Fruit fly (Drosophila melanogaster) whole organism, embryonic: ENCODE measurements around the gene EloB.
A peak's percentile ranks its signal among the peaks of the same experiment; 100 is the strongest.

ENCODE experiments used
- Atf-2 ChIP-seq: fragments of 200-800 bp; sonication (Bioruptor generic); optimal IDR thresholded peaks from 2 replicates; lab custom pipeline; 2016; ENCODE audit warnings: missing biosample characterization, missing genetic modification characterization
- Awh ChIP-seq: fragments of 200-800 bp; sonication (Bioruptor generic); IDR thresholded peaks from 2 replicates; pipeline ENCODE4, ENCODE4 v1.3.6; 2022; ENCODE audit warnings: missing biosample characterization, missing genetic modification characterization
- C15 ChIP-seq: fragments of 200-800 bp; sonication (Bioruptor generic); IDR thresholded peaks from 3 replicates; pipeline ENCODE4 v1.3.6; 2022; ENCODE audit warnings: missing biosample characterization, missing genetic modification characterization
- CG10321 ChIP-seq: fragments of 200-800 bp; sonication (Bioruptor generic); IDR thresholded peaks from 2 replicates; pipeline ENCODE4 v1.3.6; 2022; ENCODE audit warnings: missing biosample characterization, missing genetic modification characterization
- CG11456 ChIP-seq: fragments of 200-800 bp; sonication (Bioruptor generic); IDR thresholded peaks from 3 replicates; pipeline ENCODE4 v1.3.6; 2022; ENCODE audit warnings: missing biosample characterization, missing genetic modification characterization
- CG12155 ChIP-seq: fragments of 200-800 bp; sonication (Bioruptor generic); optimal IDR thresholded peaks from 3 replicates; lab custom pipeline; 2016; ENCODE audit warnings: missing biosample characterization, missing genetic modification characterization
- CG1233 ChIP-seq: fragments of 200-800 bp; sonication (Bioruptor generic); optimal IDR thresholded peaks from 4 replicates; lab custom pipeline; 2018; ENCODE audit warnings: missing biosample characterization, mild to moderate bottlenecking, missing genetic modification characterization
- CG14014 ChIP-seq: fragments of 200-800 bp; sonication (Bioruptor generic); IDR thresholded peaks from 2 replicates; pipeline ENCODE4 v1.3.6; 2022; ENCODE audit warnings: missing biosample characterization, missing genetic modification characterization
- CG14441 ChIP-seq: fragments of 200-800 bp; sonication (Bioruptor generic); IDR thresholded peaks from 2 replicates; pipeline ENCODE4 v1.3.6; 2022; ENCODE audit warnings: missing biosample characterization, missing genetic modification characterization
- CG15479 ChIP-seq: fragments of 200-800 bp; sonication (Bioruptor generic); optimal IDR thresholded peaks from 3 replicates; lab custom pipeline; 2019; ENCODE audit warnings: missing biosample characterization, mild to moderate bottlenecking, missing genetic modification characterization, moderate library complexity
- CG1603 ChIP-seq: fragments of 200-800 bp; sonication (Bioruptor generic); optimal IDR thresholded peaks from 2 replicates; lab custom pipeline; 2019; ENCODE audit warnings: missing biosample characterization, mild to moderate bottlenecking, missing genetic modification characterization, moderate library complexity
- CG3407 ChIP-seq: fragments of 200-800 bp; sonication (Bioruptor generic); optimal IDR thresholded peaks from 2 replicates; lab custom pipeline; 2018; ENCODE audit warnings: missing biosample characterization, mild to moderate bottlenecking, missing genetic modification characterization
- CG42726 ChIP-seq: fragments of 200-800 bp; sonication (Bioruptor generic); IDR thresholded peaks from 2 replicates; pipeline ENCODE4 v1.3.6; 2022; ENCODE audit warnings: missing biosample characterization, missing genetic modification characterization; ENCODE audit not compliant: partially characterized antibody
- CG4820 ChIP-seq: fragments of 200-800 bp; sonication (Bioruptor generic); optimal IDR thresholded peaks from 3 replicates; lab custom pipeline; 2016; ENCODE audit warnings: missing biosample characterization, missing genetic modification characterization
- CG5180 ChIP-seq: fragments of 200-800 bp; sonication (Bioruptor generic); optimal IDR thresholded peaks from 3 replicates; lab custom pipeline; 2017; ENCODE audit warnings: missing biosample characterization, missing genetic modification characterization, mild to moderate bottlenecking, moderate library complexity, missing genetic modification reagents
- CG6254 ChIP-seq: fragments of 200-800 bp; sonication (Bioruptor generic); optimal IDR thresholded peaks from 3 replicates; lab custom pipeline; 2017; ENCODE audit warnings: mild to moderate bottlenecking, missing biosample characterization, missing genetic modification reagents, missing genetic modification characterization
- Dek ChIP-seq: fragments of 200-800 bp; sonication (Bioruptor generic); optimal IDR thresholded peaks from 3 replicates; lab custom pipeline; 2019; ENCODE audit warnings: missing biosample characterization, mild to moderate bottlenecking, missing genetic modification characterization, moderate library complexity
- Dll ChIP-seq: fragments of 200-800 bp; sonication (Bioruptor generic); IDR thresholded peaks from 4 replicates; pipeline ENCODE4 v1.3.6; 2022; ENCODE audit warnings: missing biosample characterization, missing genetic modification characterization; ENCODE audit not compliant: partially characterized antibody
- Drgx ChIP-seq: fragments of 200-800 bp; sonication (Bioruptor generic); IDR thresholded peaks from 2 replicates; pipeline ENCODE4 v1.3.6; 2022; ENCODE audit warnings: missing biosample characterization, missing genetic modification characterization
- Eip74EF ChIP-seq, 2 experiments: fragments of 200-800 bp in 1 of 2; fragments of >200 bp in 1 of 2; sonication (Bioruptor generic) in 1 of 2; optimal IDR thresholded peaks; 2 replicates each; lab custom pipeline; 2017 to 2019; ENCODE audit warnings: missing biosample characterization in 2 of 2, missing genetic modification characterization in 2 of 2, mild to moderate bottlenecking in 1 of 2, moderate library complexity in 1 of 2
- Elba2 ChIP-seq: fragments of 200-800 bp; sonication (Bioruptor generic); optimal IDR thresholded peaks from 3 replicates; lab custom pipeline; 2016; ENCODE audit warnings: missing biosample characterization, missing genetic modification characterization
- Fer1 ChIP-seq: fragments of 200-800 bp; sonication (Bioruptor generic); optimal IDR thresholded peaks from 2 replicates; lab custom pipeline; 2017; ENCODE audit warnings: missing biosample characterization, mild to moderate bottlenecking, missing genetic modification characterization
- Hmx ChIP-seq: fragments of 200-800 bp; sonication (Bioruptor generic); optimal IDR thresholded peaks from 2 replicates; lab custom pipeline; 2016; ENCODE audit warnings: missing biosample characterization, missing genetic modification characterization
- Hr39 ChIP-seq: fragments of >200 bp; optimal IDR thresholded peaks from 2 replicates; lab custom pipeline; 2017
- Lpt ChIP-seq: fragments of >200 bp; optimal IDR thresholded peaks from 2 replicates; lab custom pipeline; 2018; ENCODE audit warnings: missing biosample characterization, missing genetic modification characterization
- MESR4 ChIP-seq: fragments of 200-800 bp; sonication (Bioruptor generic); optimal IDR thresholded peaks from 2 replicates; lab custom pipeline; 2018; ENCODE audit warnings: missing biosample characterization, mild to moderate bottlenecking, missing genetic modification characterization, moderate library complexity
- Mrtf ChIP-seq: fragments of 200-800 bp; sonication (Bioruptor generic); IDR thresholded peaks from 3 replicates; pipeline ENCODE4 v1.3.6; 2022; ENCODE audit warnings: missing biosample characterization, missing genetic modification characterization
- Rx ChIP-seq: fragments of 200-800 bp; sonication (Bioruptor generic); IDR thresholded peaks from 2 replicates; pipeline ENCODE4 v1.3.6; 2022; ENCODE audit warnings: missing biosample characterization, missing genetic modification characterization
- Vsx1 ChIP-seq: fragments of 200-800 bp; sonication (Bioruptor generic); optimal IDR thresholded peaks from 2 replicates; lab custom pipeline; 2017; ENCODE audit warnings: missing biosample characterization, mild to moderate bottlenecking, missing genetic modification characterization, missing genetic modification reagents
- al ChIP-seq: fragments of 200-800 bp; sonication (Bioruptor generic); IDR thresholded peaks from 2 replicates; pipeline ENCODE4 v1.3.6; 2022; ENCODE audit warnings: missing biosample characterization, missing genetic modification characterization
- amos ChIP-seq: fragments of 200-800 bp; sonication (Bioruptor generic); IDR thresholded peaks from 2 replicates; pipeline ENCODE4 v1.3.6; 2022; ENCODE audit warnings: missing biosample characterization, missing genetic modification characterization; ENCODE audit not compliant: partially characterized antibody
- btn ChIP-seq: fragments of 200-800 bp; sonication (Bioruptor generic); optimal IDR thresholded peaks from 2 replicates; lab custom pipeline; 2016; ENCODE audit warnings: missing biosample characterization, missing genetic modification characterization
- cas ChIP-seq: fragments of 200-800 bp; sonication (Bioruptor generic); IDR thresholded peaks from 2 replicates; pipeline ENCODE4 v1.3.6; 2022; ENCODE audit warnings: missing biosample characterization, missing genetic modification characterization
- chinmo ChIP-seq: fragments of 200-800 bp; sonication (Bioruptor generic); IDR thresholded peaks from 4 replicates; pipeline ENCODE4 v1.3.6; 2022; ENCODE audit warnings: missing biosample characterization, missing genetic modification characterization; ENCODE audit not compliant: partially characterized antibody
- chm ChIP-seq: fragments of 200-800 bp; sonication (Bioruptor generic); IDR thresholded peaks from 2 replicates; pipeline ENCODE4 v1.3.6; 2022; ENCODE audit warnings: missing biosample characterization, missing genetic modification characterization
- chn ChIP-seq: fragments of 200-800 bp; sonication (Bioruptor generic); optimal IDR thresholded peaks from 2 replicates; lab custom pipeline; 2016; ENCODE audit warnings: missing biosample characterization, missing genetic modification characterization
- esg ChIP-seq: fragments of 200-800 bp; sonication (Bioruptor generic); conservative IDR thresholded peaks from 2 replicates; pipeline ENCODE4 v1.3.6; 2022; ENCODE audit warnings: missing biosample characterization, missing genetic modification characterization
- eve ChIP-seq, 2 experiments: fragments of >200 bp; optimal IDR thresholded peaks; 2 replicates each; lab custom pipeline; 2017; ENCODE audit warnings: missing biosample characterization in 2 of 2, missing genetic modification characterization in 2 of 2
- eyg ChIP-seq: fragments of 200-800 bp; sonication (Bioruptor generic); optimal IDR thresholded peaks from 3 replicates; lab custom pipeline; 2016; ENCODE audit warnings: missing biosample characterization, missing genetic modification characterization
- ftz-f1 ChIP-seq: fragments of 200-800 bp; sonication (Bioruptor generic); optimal IDR thresholded peaks from 2 replicates; lab custom pipeline; 2016; ENCODE audit warnings: missing biosample characterization, missing genetic modification characterization
- hth ChIP-seq: fragments of >200 bp; optimal IDR thresholded peaks from 2 replicates; lab custom pipeline; 2017; ENCODE audit warnings: inconsistent platforms
- kah ChIP-seq: fragments of 200-800 bp; sonication (Bioruptor generic); optimal IDR thresholded peaks from 2 replicates; lab custom pipeline; 2018; ENCODE audit warnings: missing biosample characterization, mild to moderate bottlenecking, missing genetic modification characterization
- lola ChIP-seq, 3 experiments: fragments of >200 bp in 2 of 3; fragments of 200-800 bp in 1 of 3; sonication (Bioruptor generic) in 1 of 3; optimal IDR thresholded peaks; 2 replicates each; lab custom pipeline; 2017 to 2019; ENCODE audit warnings: missing biosample characterization in 3 of 3, missing genetic modification characterization in 3 of 3, mild to moderate bottlenecking in 1 of 3, moderate library complexity in 1 of 3
- mirr ChIP-seq: fragments of 200-800 bp; sonication (Bioruptor generic); optimal IDR thresholded peaks from 3 replicates; lab custom pipeline; 2018; ENCODE audit warnings: missing biosample characterization, mild to moderate bottlenecking, missing genetic modification characterization
- prd ChIP-seq, 3 experiments: fragments of >200 bp in 2 of 3; fragments of 200-800 bp in 1 of 3; sonication (Bioruptor generic) in 1 of 3; optimal IDR thresholded peaks in 2 of 3; IDR thresholded peaks in 1 of 3; 2 replicates in 2 of 3; 3 replicates in 1 of 3; pipeline versions ENCODE4 v1.3.6 to Lab custom; 2017 to 2022; ENCODE audit warnings: missing biosample characterization in 1 of 3, missing genetic modification characterization in 1 of 3
- seq ChIP-seq: fragments of 200-800 bp; sonication (Bioruptor generic); IDR thresholded peaks from 2 replicates; pipeline ENCODE4 v1.3.6; 2022; ENCODE audit warnings: missing biosample characterization, missing genetic modification characterization
- tll ChIP-seq, 2 experiments: fragments of 200-800 bp in 1 of 2; fragments of >200 bp in 1 of 2; sonication (Bioruptor generic) in 1 of 2; optimal IDR thresholded peaks; 2 replicates each; lab custom pipeline; 2017 to 2019; ENCODE audit warnings: missing biosample characterization in 2 of 2, missing genetic modification characterization in 2 of 2, mild to moderate bottlenecking in 1 of 2, moderate library complexity in 1 of 2
- vnd ChIP-seq: fragments of 200-800 bp; sonication (Bioruptor generic); IDR thresholded peaks from 3 replicates; pipeline ENCODE4 v1.3.6; 2022; ENCODE audit warnings: missing biosample characterization, missing genetic modification characterization; ENCODE audit not compliant: partially characterized antibody
- wek ChIP-seq: fragments of 200-800 bp; sonication (Bioruptor generic); optimal IDR thresholded peaks from 3 replicates; lab custom pipeline; 2018; ENCODE audit warnings: missing biosample characterization, mild to moderate bottlenecking, missing genetic modification characterization, moderate library complexity
- wor ChIP-seq: fragments of 200-800 bp; sonication (Bioruptor generic); IDR thresholded peaks from 2 replicates; pipeline ENCODE4 v1.3.6; 2022; ENCODE audit warnings: missing biosample characterization, missing genetic modification characterization

The EloB gene

dm6 chr3R:20551487-20552079 is 28.1 kb downstream of the EloB start (continued):
- TF ChIP-seq CG42726 (no peak; the same call in 1 of the 2 replicates), Mrtf (GFP tag; lab: Robert Waterston, UW) (no peak), CG6254 (GFP tag; lab: Kevin White, UChicago) (no peak), CG14441 (GFP tag; lab: Robert Waterston, UW) (no peak), prd (optimal IDR thresholded peaks at IDR 0.05; lab: Kevin White, UChicago) (no peak), prd (GFP tag; IDR thresholded peaks at IDR 0.05; lab: Robert Waterston, UW) (no peak), wor (GFP tag; lab: Robert Waterston, UW) (no peak), chn (GFP tag; lab: Kevin White, UChicago) (no peak), ftz-f1 (GFP tag; lab: Kevin White, UChicago) (peak; percentile 8), Drgx (GFP tag; lab: Robert Waterston, UW) (0 out of 2 replicates have a peak, but pooled peaks have one; percentile 7), C15 (no peak), CG1233 (GFP tag; lab: Kevin White, UChicago) (no peak), CG1603 (tag; lab: Kevin White, UChicago) (peak; percentile 14), CG10321 (GFP tag; lab: Robert Waterston, UW) (no peak), cas (GFP tag; lab: Robert Waterston, UW) (no peak), Dll (GFP tag; lab: Robert Waterston, UW) (no peak), Awh (no peak), seq (GFP tag; lab: Robert Waterston, UW) (peak; percentile 40; the same call in 1 of the 2 replicates), CG4820 (GFP tag; lab: Kevin White, UChicago) (no peak), Dek (tag; lab: Kevin White, UChicago) (no peak), Fer1 (GFP tag; lab: Kevin White, UChicago) (peak; percentile 7), al (GFP tag; lab: Robert Waterston, UW) (no peak), chm (GFP tag; lab: Robert Waterston, UW) (no peak), chinmo (no peak), vnd (no peak), Lpt (GFP tag; lab: Kevin White, UChicago) (no peak), Eip74EF (GFP tag; optimal IDR thresholded peaks at IDR 0.05; lab: Kevin White, UChicago) (no peak), kah (GFP tag; lab: Kevin White, UChicago) (no peak), tll (GFP tag; optimal IDR thresholded peaks at IDR 0.05; lab: Kevin White, UChicago) (peak in 1 of 2 experiments; percentile 74), Rx (GFP tag; lab: Robert Waterston, UW) (no peak), CG15479 (peak; percentile 3), Hmx (no peak), amos (GFP tag; lab: Robert Waterston, UW) (no peak), eve (GFP tag; optimal IDR thresholded peaks at IDR 0.05; lab: Kevin White, UChicago) (no peak), btn (GFP tag; lab: Kevin White, UChicago) (no peak), CG14014 (GFP tag; lab: Robert Waterston, UW) (no peak), Hr39 (no peak), CG5180 (GFP tag; lab: Kevin White, UChicago) (peak; percentile 22), hth (lab: Kevin White, UChicago) (no peak), wek (GFP tag; lab: Kevin White, UChicago) (peak; percentile 24), CG3407 (no peak), esg (GFP tag; lab: Robert Waterston, UW) (no peak), CG11456 (GFP tag; lab: Robert Waterston, UW) (no peak), mirr (GFP tag; lab: Kevin White, UChicago) (peak; percentile 42), CG12155 (GFP tag; lab: Kevin White, UChicago) (no peak), MESR4 (GFP tag; lab: Kevin White, UChicago) (peak; percentile 24), Atf-2 (no peak), lola (GFP tag; optimal IDR thresholded peaks at IDR 0.05; lab: Kevin White, UChicago) (no peak), Elba2 (GFP tag; lab: Kevin White, UChicago) (no peak), Vsx1 (peak; percentile 38), eyg (GFP tag; lab: Kevin White, UChicago) (peak; percentile 10)
